Worm (Caenorhabditis elegans): ENCODE measurements around the gene cpr-5.

cpr-5 gene

ce11 chrV:1164196-1164691 lies 30.4 kb upstream of the cpr-5 start, which contains the start of gene T21H3.5:
TSS of gene T21H3.5 (minus strand) at chrV:1164293.
- TF ChIP-seq zfh-2 (GFP tag; conservative IDR thresholded peaks at IDR 0.05) (0 out of 2 replicates have a peak, but pooled peaks have one; percentile 22), athp-1 (tag; optimal IDR thresholded peaks at IDR 0.05) (no peak), die-1 (tag; optimal IDR thresholded peaks at IDR 0.05) (no peak), ccch-3 (GFP tag; optimal IDR thresholded peaks at IDR 0.05) (no peak)

- TF ChIP-seq ceh-27 (GFP tag; optimal IDR thresholded peaks at IDR 0.05) (no peak), K11D2.4 (GFP tag; IDR thresholded peaks at IDR 0.05) (no peak), Y67H2A.10 (GFP tag; conservative IDR thresholded peaks at IDR 0.05) (no peak), attf-5 (GFP tag; optimal IDR thresholded peaks at IDR 0.05) (no peak), ztf-6 (GFP tag; IDR thresholded peaks at IDR 0.05) (no peak), sptf-2 (GFP tag; optimal IDR thresholded peaks at IDR 0.05) (no peak), repo-1 (tag; optimal IDR thresholded peaks at IDR 0.05) (no peak), aptf-2 (GFP tag; conservative IDR thresholded peaks at IDR 0.05) (no peak), aptf-3 (GFP tag; IDR thresholded peaks at IDR 0.05) (no peak), ceh-91 (GFP tag; IDR thresholded peaks at IDR 0.05) (no peak), Y79H2A.3 (GFP tag; conservative IDR thresholded peaks at IDR 0.05) (no peak), lsy-27 (tag; optimal IDR thresholded peaks at IDR 0.05; ENCODE audit: borderline replicate concordance, insufficient read depth) (no peak), dpl-1 (GFP tag; optimal IDR thresholded peaks at IDR 0.05) (no peak), D2030.7 (GFP tag; IDR thresholded peaks at IDR 0.05) (no peak), dox-1 (GFP tag; IDR thresholded peaks at IDR 0.05) (no peak), pbrm-1 (GFP tag; IDR thresholded peaks at IDR 0.05) (no peak), madf-10 (tag; optimal IDR thresholded peaks at IDR 0.05) (no peak), C17E4.6 (GFP tag; IDR thresholded peaks at IDR 0.05) (no peak), madf-8 (GFP tag; conservative IDR thresholded peaks at IDR 0.05) (no peak)
These were observed 26.9 kb upstream of the cpr-5 start for ce11 chrV:1160716-1161115.

ce11 chrV:1158247-1158646 lies 24.4 kb upstream of the cpr-5 start:
- TF ChIP-seq D2030.7 (GFP tag; IDR thresholded peaks at IDR 0.05) (peak; percentile 37; the same call in 1 of the 2 replicates), F33H1.4 (GFP tag; IDR thresholded peaks at IDR 0.05) (no peak), egrh-3 (GFP tag; IDR thresholded peaks at IDR 0.05) (no peak), madf-3 (GFP tag; IDR thresholded peaks at IDR 0.05) (no peak), ekl-4 (GFP tag; IDR thresholded peaks at IDR 0.05) (no peak; the same call in 1 of the 2 replicates), nhr-179 (tag; optimal IDR thresholded peaks at IDR 0.05) (no peak), snpc-1.3 (tag; optimal IDR thresholded peaks at IDR 0.05; ENCODE audit: insufficient read depth) (no peak), ztf-18 (tag; optimal IDR thresholded peaks at IDR 0.05) (no peak), ceh-79 (tag; optimal IDR thresholded peaks at IDR 0.05) (peak; percentile 20), sea-2 (GFP tag; IDR thresholded peaks at IDR 0.05) (0 out of 2 replicates have a peak, but pooled peaks have one; percentile 14), tlf-1 (GFP tag; optimal IDR thresholded peaks at IDR 0.05) (peak; percentile 62), aptf-3 (GFP tag; IDR thresholded peaks at IDR 0.05) (no peak), B0336.3 (GFP tag; IDR thresholded peaks at IDR 0.05) (peak; percentile 58), madf-8 (GFP tag; conservative IDR thresholded peaks at IDR 0.05) (no peak), snpc-1.1 (tag; optimal IDR thresholded peaks at IDR 0.05; ENCODE audit: insufficient read depth) (no peak), Y67H2A.10 (GFP tag; conservative IDR thresholded peaks at IDR 0.05) (0 out of 2 replicates have a peak, but pooled peaks have one; percentile 59), fkh-3 (tag; optimal IDR thresholded peaks at IDR 0.05) (no peak), bed-2 (GFP tag; IDR thresholded peaks at IDR 0.05) (no peak), atf-7 (tag; optimal IDR thresholded peaks at IDR 0.05) (no peak), ztf-6 (GFP tag; IDR thresholded peaks at IDR 0.05) (no peak), nfya-1 (tag; optimal IDR thresholded peaks at IDR 0.05; ENCODE audit: borderline replicate concordance, insufficient read depth) (no peak), ccch-3 (GFP tag; optimal IDR thresholded peaks at IDR 0.05) (no peak), mcd-1 (GFP tag; IDR thresholded peaks at IDR 0.05) (0 out of 2 replicates have a peak, but pooled peaks have one; percentile 22), F52B5.7 (tag; optimal IDR thresholded peaks at IDR 0.05) (peak; percentile 87), aptf-2 (GFP tag; conservative IDR thresholded peaks at IDR 0.05) (no peak), attf-5 (GFP tag; optimal IDR thresholded peaks at IDR 0.05) (no peak), ceh-27 (GFP tag; optimal IDR thresholded peaks at IDR 0.05) (no peak), ztf-25 (GFP tag; IDR thresholded peaks at IDR 0.05) (no peak), snpc-4 (GFP tag; optimal IDR thresholded peaks at IDR 0.05) (no peak), snpc-4 (tag; optimal IDR thresholded peaks at IDR 0.05) (no peak)
